Worm (Caenorhabditis elegans): ENCODE data around the gene K08E5.6.

The K08E5.6 gene

DNA sequence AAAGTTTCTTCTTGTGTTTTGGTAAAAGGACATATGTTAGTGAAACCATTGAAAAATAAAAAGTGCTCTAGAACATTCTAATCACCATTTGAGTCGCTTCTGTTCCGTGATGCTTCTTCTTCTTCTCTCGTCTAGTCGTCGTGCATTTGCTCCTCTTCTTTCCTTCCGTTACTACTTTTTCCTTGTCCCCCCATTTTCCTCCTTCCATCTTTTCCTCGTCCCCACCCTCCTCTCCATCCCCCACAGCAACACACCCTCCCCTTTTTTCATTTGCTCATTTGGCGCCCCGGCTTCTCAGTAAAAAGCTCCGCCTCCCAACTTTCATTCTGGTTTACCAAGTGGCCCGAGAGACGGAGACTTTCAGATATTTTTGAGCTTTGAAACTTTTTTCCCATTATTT is 10.9 kb downstream of the K08E5.6 start (continued):
- TF ChIP-seq F10B5.3 (tag; optimal IDR thresholded peaks at IDR 0.05), result no peak

DNA sequence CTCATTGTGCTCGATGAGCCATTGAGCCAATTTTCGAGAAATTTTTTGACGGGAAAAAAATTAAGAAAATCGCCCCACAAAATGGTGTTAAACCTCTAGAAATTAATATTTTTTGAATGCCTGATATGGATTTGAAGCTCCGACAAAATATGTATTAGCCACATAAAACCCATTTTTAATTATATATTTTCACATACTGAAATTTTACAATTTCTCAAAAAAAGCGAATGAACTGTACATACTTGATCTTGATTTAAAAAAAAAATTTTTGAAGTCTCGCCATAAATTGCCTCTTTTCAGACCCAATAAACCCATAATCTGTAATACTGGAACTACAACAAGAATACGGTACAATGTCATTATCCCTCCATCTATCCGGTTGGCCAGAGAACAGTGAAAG is 11.7 kb downstream of the K08E5.6 start, which contains the start of gene nac-3:
Gene nac-3 (plus strand): TSS at position 301 of the 400 bp plus-strand sequence.
- TF ChIP-seq jun-1 (tag; optimal IDR thresholded peaks at IDR 0.05) (no peak), zfp-3 (GFP tag; conservative IDR thresholded peaks at IDR 0.05) (0 out of 2 replicates have a peak, but pooled peaks have one; percentile 20)

DNA sequence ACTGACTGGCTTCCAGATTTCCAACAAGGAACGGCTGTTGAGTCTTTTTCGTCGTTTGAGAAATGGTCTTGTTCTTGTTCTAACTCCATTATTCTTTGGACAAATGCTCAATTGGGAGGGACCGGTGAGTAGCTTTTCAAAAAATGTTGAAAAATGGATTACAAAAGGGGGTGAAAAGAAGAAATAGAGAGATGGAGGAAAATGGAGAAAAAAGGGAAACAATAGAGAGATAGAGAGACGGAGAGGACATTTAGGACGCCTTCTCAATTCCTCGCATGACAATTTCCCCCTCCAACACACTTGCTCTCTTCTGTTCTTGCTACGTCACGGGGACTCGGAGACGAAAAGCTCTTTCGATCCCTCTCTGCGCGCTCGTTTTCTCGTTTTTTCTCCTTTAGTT is 12.2 kb downstream of the K08E5.6 start:
- TF ChIP-seq dmd-8 (GFP tag; IDR thresholded peaks at IDR 0.05) (no peak), mes-2 (tag; optimal IDR thresholded peaks at IDR 0.05; ENCODE audit: poor library complexity, severe bottlenecking) (no peak), Y48G9A.11 (GFP tag; IDR thresholded peaks at IDR 0.05) (no peak), unc-130 (GFP tag; optimal IDR thresholded peaks at IDR 0.05) (no peak), zip-11 (GFP tag; IDR thresholded peaks at IDR 0.05) (no peak), snpc-4 (tag; optimal IDR thresholded peaks at IDR 0.05) (no peak), lsy-2 (tag; optimal IDR thresholded peaks at IDR 0.05) (peak; percentile 24 to 73), Y105C5A.15 (GFP tag; IDR thresholded peaks at IDR 0.05) (no peak), pqm-1 (tag; optimal IDR thresholded peaks at IDR 0.05) (no peak), ZK546.5 (tag; optimal IDR thresholded peaks at IDR 0.05) (no peak), unc-62 (GFP tag; optimal IDR thresholded peaks at IDR 0.05 in 1 of 2) (peak in 1 of 2 experiments; percentile 96), unc-62 (tag; optimal IDR thresholded peaks at IDR 0.05) (no peak), nhr-10 (tag; optimal IDR thresholded peaks at IDR 0.05) (no peak), ama-1 (optimal IDR thresholded peaks at IDR 0.05) (no peak), tra-1 (GFP tag; IDR thresholded peaks at IDR 0.05) (0 out of 2 replicates have a peak, but pooled peaks have one; percentile 28), zfp-3 (GFP tag; conservative IDR thresholded peaks at IDR 0.05) (no peak), nhr-42 (GFP tag; IDR thresholded peaks at IDR 0.05) (no peak), dmd-6 (GFP tag; IDR thresholded peaks at IDR 0.05) (no peak), egl-43 (GFP tag; IDR thresholded peaks at IDR 0.05) (no peak), nhr-102 (tag; optimal IDR thresholded peaks at IDR 0.05) (no peak), hif-1 (tag; optimal IDR thresholded peaks at IDR 0.05) (no peak), lir-3 (tag; optimal IDR thresholded peaks at IDR 0.05) (no peak), ztf-7 (tag; optimal IDR thresholded peaks at IDR 0.05) (no peak), aly-2 (tag; optimal IDR thresholded peaks at IDR 0.05) (no peak), lin-13 (GFP tag; optimal IDR thresholded peaks at IDR 0.05) (no peak), ceh-44 (GFP tag; IDR thresholded peaks at IDR 0.05) (no peak), pha-4 (GFP tag; IDR thresholded peaks at IDR 0.05) (0 out of 2 replicates have a peak, but pooled peaks have one; percentile 26), pha-4 (tag; optimal IDR thresholded peaks at IDR 0.05) (no peak), fkh-10 (GFP tag; optimal IDR thresholded peaks at IDR 0.05) (peak; percentile 56), mdt-29 (GFP tag; IDR thresholded peaks at IDR 0.05) (0 out of 2 replicates have a peak, but pooled peaks have one; percentile 46), skn-1 (tag; optimal IDR thresholded peaks at IDR 0.05) (no peak), nhr-237 (tag; optimal IDR thresholded peaks at IDR 0.05) (no peak), dmd-9 (GFP tag; IDR thresholded peaks at IDR 0.05) (no peak), fos-1 (tag; optimal IDR thresholded peaks at IDR 0.05) (no peak), ctbp-1 (GFP tag; IDR thresholded peaks at IDR 0.05) (peak; percentile 74), set-16 (GFP tag; IDR thresholded peaks at IDR 0.05) (0 out of 2 replicates have a peak, but pooled peaks have one; percentile 4), nhr-76 (tag; optimal IDR thresholded peaks at IDR 0.05) (no peak), lin-29 (GFP tag; IDR thresholded peaks at IDR 0.05) (no peak), F37D6.2 (tag; optimal IDR thresholded peaks at IDR 0.05) (peak; percentile 22), zip-2 (tag; optimal IDR thresholded peaks at IDR 0.05) (no peak), ceh-20 (GFP tag; IDR thresholded peaks at IDR 0.05) (no peak), gei-8 (GFP tag; optimal IDR thresholded peaks at IDR 0.05) (no peak), nhr-28 (tag; optimal IDR thresholded peaks at IDR 0.05) (no peak), dpl-1 (GFP tag; optimal IDR thresholded peaks at IDR 0.05) (no peak), D1046.2 (GFP tag; IDR thresholded peaks at IDR 0.05) (no peak), Y5F2A.4 (GFP tag; optimal IDR thresholded peaks at IDR 0.05) (no peak), mxl-3 (GFP tag; optimal IDR thresholded peaks at IDR 0.05) (no peak)
